Worm (Caenorhabditis elegans): Measurements from ENCODE around the gene F48G7.5.
A peak's percentile ranks its signal among the peaks of the same experiment; 100 is the strongest.

Gene F48G7.5

DNA sequence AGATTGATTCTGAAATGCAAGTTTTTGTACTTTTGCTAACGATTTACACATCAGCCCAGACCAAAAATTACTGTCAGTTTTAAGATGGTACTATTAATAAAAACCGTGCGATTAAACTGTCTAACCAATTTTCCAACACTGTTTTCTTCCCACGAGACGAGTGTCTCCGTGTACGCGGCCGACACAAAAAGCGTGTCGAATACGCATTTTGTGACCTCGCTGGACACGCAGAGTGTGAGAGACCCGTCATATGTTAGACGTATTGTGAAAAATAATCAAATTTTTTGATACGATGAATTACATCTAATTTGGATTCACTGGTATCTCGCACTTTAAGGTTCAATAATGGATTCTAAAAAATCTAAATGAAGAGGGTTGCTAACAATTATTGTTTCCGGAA lies 12.9 kb upstream of the F48G7.5 start:
- no peak for TF ChIP-seq him-1 (tag; optimal IDR thresholded peaks at IDR 0.05)
- no peak for TF ChIP-seq dao-5 (tag; optimal IDR thresholded peaks at IDR 0.05)
- TF ChIP-seq W03F9.2 (tag; optimal IDR thresholded peaks at IDR 0.05), result no peak

DNA sequence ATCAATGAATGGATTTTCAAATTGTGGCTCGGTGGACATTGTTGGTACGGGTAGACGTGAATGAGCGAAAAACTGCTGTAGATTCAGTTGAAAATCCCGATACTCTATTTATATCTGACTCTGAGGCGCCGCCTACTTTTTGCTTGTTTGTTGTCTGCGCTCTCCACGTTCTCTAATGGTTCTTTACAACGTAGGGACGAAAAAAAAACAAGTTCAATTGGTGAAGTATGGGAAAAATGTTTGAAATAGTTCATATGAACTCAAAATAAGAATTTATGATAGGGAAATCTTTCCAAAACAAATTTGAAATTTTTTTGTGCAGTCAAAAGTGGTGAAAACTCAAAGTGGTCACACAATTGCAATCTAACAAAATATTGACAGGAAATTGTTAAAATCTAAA lies 12.1 kb upstream of the F48G7.5 start, which contains the start of gene F48G7.10:
TSS of gene F48G7.10 (minus strand) at position 101 of the 400 bp plus-strand sequence.
- TF ChIP-seq him-1 (tag; optimal IDR thresholded peaks at IDR 0.05), result no peak
- TF ChIP-seq dao-5 (tag; optimal IDR thresholded peaks at IDR 0.05), result no peak
- no peak for TF ChIP-seq W03F9.2 (tag; optimal IDR thresholded peaks at IDR 0.05)

DNA sequence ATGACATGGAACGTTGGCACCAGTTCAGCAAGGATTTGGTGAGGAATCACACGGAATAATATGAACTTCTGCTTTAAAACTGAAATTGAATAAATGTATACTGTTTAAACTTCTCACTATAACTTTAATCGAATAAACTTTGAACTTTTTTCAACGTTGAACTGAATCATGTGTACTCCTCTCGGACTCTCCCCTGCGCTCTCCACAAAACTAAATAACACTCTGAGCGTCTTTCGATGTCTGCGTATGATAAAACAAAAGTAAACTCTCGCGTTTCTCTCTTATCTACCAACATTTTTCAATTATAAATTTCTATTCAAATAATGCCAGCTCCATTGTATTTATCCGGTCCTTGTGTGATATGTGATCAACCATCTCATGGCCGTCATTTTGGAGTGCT lies 9.1 kb upstream of the F48G7.5 start:
- TF ChIP-seq W03F9.2 (tag; optimal IDR thresholded peaks at IDR 0.05) (no peak), dao-5 (tag; optimal IDR thresholded peaks at IDR 0.05) (no peak), him-1 (tag; optimal IDR thresholded peaks at IDR 0.05) (no peak)

DNA sequence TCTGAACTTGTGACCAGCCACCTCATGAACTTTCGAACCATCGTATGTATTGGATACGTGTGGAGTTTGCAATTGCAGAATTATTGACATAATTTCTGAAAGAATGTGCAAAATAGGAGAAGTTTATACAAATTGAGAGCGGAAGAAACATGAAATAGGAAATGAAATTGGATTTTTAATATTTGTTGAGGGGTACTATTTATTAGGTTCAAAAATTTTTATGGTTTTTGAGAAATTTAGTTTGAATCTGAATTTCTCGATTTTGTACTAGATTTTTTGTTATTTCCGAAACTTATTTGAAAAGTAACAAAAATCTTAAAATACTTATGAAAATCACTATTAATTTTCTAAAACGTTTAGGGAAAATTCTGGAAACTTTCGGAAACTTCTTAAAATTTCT lies 5.8 kb upstream of the F48G7.5 start, which contains the start of gene F48G7.9:
TSS of gene F48G7.9 (minus strand) at position 101 of the 400 bp plus-strand sequence.
- TF ChIP-seq dao-5 (tag; optimal IDR thresholded peaks at IDR 0.05) (no peak), W03F9.2 (tag; optimal IDR thresholded peaks at IDR 0.05) (no peak), him-1 (tag; optimal IDR thresholded peaks at IDR 0.05) (no peak)

DNA sequence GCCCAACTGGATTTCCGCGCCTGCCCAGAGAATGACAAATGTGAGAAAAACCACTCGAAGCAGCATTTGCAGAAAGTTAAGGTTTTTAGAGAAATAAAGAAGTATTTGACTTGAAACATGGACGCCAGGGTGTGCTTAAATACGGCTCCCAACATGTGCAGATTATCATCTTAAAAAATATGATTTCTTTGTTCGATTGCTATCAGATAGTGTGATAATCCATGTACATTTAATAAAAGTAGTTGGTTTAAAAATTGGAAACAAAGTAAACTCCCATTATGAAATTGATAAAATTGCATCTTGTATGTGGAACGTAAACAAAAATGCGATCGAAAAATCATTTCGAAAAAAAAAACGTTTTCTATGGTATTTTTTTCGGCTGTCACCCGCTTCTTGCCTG lies 4.8 kb upstream of the F48G7.5 start, which contains the start of gene F48G7.8:
TSS of gene F48G7.8 (minus strand) at position 101 of the 400 bp plus-strand sequence.
- no peak for TF ChIP-seq W03F9.2 (tag; optimal IDR thresholded peaks at IDR 0.05)
- TF ChIP-seq him-1 (tag; optimal IDR thresholded peaks at IDR 0.05), result no peak
- no peak for TF ChIP-seq dao-5 (tag; optimal IDR thresholded peaks at IDR 0.05)

DNA sequence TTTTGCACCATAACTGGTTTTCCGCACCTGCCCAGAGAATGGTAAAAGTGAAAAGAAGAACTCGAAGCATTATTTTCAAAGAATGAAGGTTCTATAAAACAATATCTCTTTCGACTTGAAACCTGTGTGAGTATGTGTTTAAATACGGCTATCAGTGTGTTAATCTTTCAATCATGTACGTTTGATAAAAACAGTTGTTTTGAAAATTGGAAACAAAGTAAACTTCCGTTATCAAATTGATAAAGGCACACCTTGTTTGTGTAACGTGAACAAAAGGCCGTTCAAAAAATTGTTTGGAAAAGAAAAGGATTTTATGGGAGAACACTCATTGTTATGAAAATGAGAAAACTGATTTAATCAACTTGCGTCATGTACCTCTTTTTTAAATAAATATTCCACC lies 3.6 kb upstream of the F48G7.5 start, which contains the start of gene F48G7.7:
TSS of gene F48G7.7 (minus strand) at position 101 of the 400 bp plus-strand sequence.
- TF ChIP-seq him-1 (tag; optimal IDR thresholded peaks at IDR 0.05) (no peak), W03F9.2 (tag; optimal IDR thresholded peaks at IDR 0.05) (no peak), dao-5 (tag; optimal IDR thresholded peaks at IDR 0.05) (no peak)

DNA sequence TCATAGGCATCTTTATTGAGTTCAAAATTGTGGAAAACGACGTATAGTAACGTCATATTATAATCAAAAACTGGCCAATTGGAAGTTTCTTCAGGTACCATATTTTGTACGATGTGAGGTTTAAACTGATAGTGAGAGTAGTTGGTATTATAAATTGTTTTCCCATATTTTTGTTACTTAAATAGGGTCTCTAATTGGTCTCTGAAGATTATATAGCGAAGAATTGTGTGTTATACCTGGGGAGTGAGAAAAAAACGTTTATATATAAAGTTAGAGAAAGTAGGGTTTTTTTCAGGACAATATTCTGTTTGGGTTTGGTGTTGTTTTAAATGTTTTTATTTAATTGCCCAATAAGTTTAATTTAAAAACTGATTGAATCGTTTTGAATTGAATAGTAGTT lies 2.2 kb upstream of the F48G7.5 start, which contains the start of gene srt-17:
TSS of gene srt-17 (minus strand) at position 101 of the 400 bp plus-strand sequence.
- TF ChIP-seq dao-5 (tag; optimal IDR thresholded peaks at IDR 0.05) (no peak), W03F9.2 (tag; optimal IDR thresholded peaks at IDR 0.05) (no peak), him-1 (tag; optimal IDR thresholded peaks at IDR 0.05) (no peak)

DNA sequence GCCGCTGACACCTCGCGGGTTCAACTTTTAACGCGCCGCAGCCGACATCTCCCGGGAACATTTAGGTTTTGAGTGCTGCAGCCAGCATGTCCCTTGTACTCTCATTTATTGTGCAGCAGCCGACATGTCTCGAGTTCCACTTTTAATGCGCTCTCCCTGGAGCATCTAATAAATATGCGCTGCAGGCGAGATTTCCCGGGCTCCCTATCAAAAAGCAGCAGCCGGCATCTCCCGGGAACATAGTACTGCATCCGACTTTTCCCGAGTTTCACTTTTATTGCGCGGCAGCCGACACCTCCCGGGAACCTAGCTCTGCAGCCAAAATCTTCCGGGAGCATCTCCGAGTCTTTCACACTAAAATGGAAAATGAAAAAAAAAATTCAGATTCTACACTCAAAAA lies 1.7 kb downstream of the F48G7.5 start:
- TF ChIP-seq W03F9.2 (tag; optimal IDR thresholded peaks at IDR 0.05), result no peak
- no peak for TF ChIP-seq dao-5 (tag; optimal IDR thresholded peaks at IDR 0.05)
- TF ChIP-seq him-1 (tag; optimal IDR thresholded peaks at IDR 0.05), result no peak

DNA sequence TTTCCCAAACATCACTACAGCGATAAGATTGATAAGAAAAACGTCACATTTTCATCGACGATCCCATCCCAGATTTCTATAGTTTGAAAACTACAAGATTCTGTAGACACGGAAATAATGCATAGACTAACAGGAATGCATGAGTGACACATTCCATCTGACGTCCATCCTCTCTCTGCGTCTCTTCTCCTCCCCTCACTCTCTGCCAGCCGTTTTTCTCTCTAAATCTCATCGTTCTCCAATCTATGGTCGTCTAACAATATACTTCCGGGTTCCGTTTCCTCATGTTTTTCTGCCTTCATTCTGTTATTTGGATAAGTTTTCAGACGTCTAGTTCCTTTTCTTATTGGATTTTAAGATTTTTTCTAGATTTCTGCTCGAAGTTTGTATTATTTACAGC lies 3.7 kb downstream of the F48G7.5 start, which contains the start of gene F48G7.4:
TSS of gene F48G7.4 (plus strand) at position 400 of the 400 bp plus-strand sequence.
- TF ChIP-seq him-1 (tag; optimal IDR thresholded peaks at IDR 0.05) (no peak), dao-5 (tag; optimal IDR thresholded peaks at IDR 0.05) (no peak), W03F9.2 (tag; optimal IDR thresholded peaks at IDR 0.05) (peak; percentile 36)

DNA sequence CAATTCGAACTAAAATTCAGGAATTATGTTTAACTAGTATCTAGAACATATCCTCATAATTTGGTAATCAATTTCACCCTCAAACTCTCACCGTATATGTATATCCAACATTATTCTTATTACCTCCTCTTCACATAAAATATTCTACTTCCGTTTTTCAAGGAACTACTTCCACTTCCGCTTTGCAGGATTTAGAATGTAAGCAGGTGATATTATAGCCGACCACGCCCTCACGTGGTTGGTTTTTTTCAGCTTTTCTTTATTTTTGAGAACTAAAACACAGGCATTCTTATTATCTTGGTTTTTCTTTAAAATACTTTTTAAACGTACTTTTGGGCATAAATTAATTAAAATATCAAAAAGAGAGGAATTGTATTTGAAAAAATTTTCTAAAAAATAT lies 4.8 kb downstream of the F48G7.5 start:
- TF ChIP-seq him-1 (tag; optimal IDR thresholded peaks at IDR 0.05), result no peak
- TF ChIP-seq W03F9.2 (tag; optimal IDR thresholded peaks at IDR 0.05), result no peak
- TF ChIP-seq dao-5 (tag; optimal IDR thresholded peaks at IDR 0.05), result no peak

DNA sequence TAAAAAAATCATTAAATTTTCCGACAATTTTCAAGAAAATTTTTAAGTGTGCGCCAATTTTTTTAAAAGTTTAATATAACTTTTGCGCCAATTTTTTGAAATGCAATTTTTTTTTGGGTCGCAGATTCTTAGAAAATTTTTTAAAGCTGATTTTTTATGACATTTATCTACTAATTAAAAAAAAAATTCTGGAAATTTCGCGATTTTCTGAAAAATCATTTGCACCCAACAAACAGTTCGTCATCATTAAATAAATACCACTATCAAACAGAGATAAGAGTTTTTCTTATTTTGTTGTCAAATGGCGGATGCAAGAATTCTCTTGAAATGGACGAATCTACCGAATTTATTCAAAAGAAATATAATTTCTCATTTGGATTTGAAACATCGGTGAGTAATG lies 7.5 kb downstream of the F48G7.5 start, which contains the start of gene F48G7.13:
TSS of gene F48G7.13 (plus strand) at position 301 of the 400 bp plus-strand sequence.
- no peak for TF ChIP-seq dao-5 (tag; optimal IDR thresholded peaks at IDR 0.05)
- no peak for TF ChIP-seq him-1 (tag; optimal IDR thresholded peaks at IDR 0.05)
- no peak for TF ChIP-seq W03F9.2 (tag; optimal IDR thresholded peaks at IDR 0.05)

DNA sequence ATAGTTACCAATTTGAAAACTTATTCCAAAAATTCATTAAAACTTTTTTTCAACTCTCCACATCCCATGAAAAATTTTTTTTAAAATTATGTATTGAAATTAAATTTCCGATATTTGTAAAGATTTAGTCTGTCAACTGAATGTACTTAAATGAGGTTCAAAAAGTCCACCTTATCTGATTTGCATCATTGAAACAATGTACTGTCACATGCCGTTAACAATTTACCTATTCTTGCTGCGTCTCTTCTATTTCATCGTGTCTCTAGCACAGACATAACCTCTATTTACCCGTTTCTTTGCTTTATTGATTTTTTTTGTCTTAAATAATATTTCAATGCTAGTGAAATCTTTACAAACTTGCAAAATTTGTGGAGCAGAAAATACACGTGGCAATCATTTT lies 12.5 kb downstream of the F48G7.5 start, which contains the start of gene nhr-90:
TSS of gene nhr-90 (plus strand) at position 296 of the 400 bp plus-strand sequence.
- TF ChIP-seq him-1 (tag; optimal IDR thresholded peaks at IDR 0.05), result no peak
- TF ChIP-seq dao-5 (tag; optimal IDR thresholded peaks at IDR 0.05), result no peak
- TF ChIP-seq W03F9.2 (tag; optimal IDR thresholded peaks at IDR 0.05), result no peak

DNA sequence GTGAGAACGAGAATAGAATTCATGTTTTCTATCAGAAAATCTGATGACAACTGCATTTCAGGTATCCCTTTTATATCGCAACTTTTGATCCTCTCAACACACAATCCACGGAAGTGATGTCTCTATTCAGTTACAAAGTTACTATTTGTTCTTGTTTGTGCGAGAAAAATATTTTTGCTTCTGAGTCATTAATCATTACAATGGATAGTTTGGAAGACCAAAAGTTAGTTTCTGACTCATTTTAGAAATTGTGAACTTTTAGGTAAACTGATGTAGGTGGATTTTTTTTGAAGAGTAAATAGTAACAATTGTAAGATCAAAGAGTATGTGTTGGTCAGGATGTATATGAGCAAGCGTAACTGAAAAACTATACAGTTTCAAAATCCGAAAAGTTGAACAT lies 13.1 kb downstream of the F48G7.5 start, which contains the start of gene srlf-36:
TSS of gene srlf-36 (minus strand) at position 101 of the 400 bp plus-strand sequence.
- TF ChIP-seq him-1 (tag; optimal IDR thresholded peaks at IDR 0.05) (no peak), W03F9.2 (tag; optimal IDR thresholded peaks at IDR 0.05) (no peak), dao-5 (tag; optimal IDR thresholded peaks at IDR 0.05) (no peak)

DNA sequence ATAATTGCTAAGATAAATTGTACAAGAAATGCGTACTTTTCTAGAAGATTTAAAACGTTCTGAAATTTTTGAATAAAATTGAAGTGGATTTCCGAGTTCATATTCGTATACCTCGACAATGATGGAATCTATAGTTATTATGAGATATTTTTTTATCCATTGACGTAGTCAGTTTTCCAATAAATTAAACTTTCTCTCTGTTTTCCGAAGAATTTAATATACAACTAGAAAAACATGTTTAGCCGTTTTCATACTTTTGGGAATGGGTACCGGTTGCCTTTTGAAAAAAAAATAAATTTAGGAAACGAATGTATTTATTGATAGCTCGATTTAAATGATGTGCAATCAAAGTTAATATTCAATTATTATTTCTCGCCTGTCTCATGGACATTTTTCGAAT lies 13.9 kb downstream of the F48G7.5 start, which contains the start of gene srw-109:
TSS of gene srw-109 (minus strand) at position 101 of the 400 bp plus-strand sequence.
- TF ChIP-seq W03F9.2 (tag; optimal IDR thresholded peaks at IDR 0.05) (no peak), him-1 (tag; optimal IDR thresholded peaks at IDR 0.05) (no peak), dao-5 (tag; optimal IDR thresholded peaks at IDR 0.05) (no peak)

DNA sequence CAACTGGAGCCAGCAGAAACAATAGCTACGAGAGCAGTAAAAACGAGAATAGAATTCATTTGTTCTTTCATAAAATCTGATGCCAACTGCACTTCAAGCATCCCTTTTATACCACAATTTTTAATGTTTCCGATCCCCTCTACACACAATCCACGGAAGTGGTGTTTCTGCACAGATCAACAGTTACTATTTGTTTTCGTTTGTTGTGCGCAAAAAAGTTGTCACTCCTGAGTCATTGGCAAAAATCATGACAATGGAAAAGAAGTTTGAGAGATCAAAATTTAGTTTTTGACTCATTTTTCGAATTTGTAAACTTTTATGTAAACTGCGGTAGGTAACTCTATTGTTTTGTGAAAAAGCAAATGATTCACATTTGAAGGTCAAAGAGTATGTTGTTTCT lies 18.6 kb downstream of the F48G7.5 start, which contains the start of gene srlf-37:
TSS of gene srlf-37 (minus strand) at position 101 of the 400 bp plus-strand sequence.
- TF ChIP-seq dao-5 (tag; optimal IDR thresholded peaks at IDR 0.05) (no peak), him-1 (tag; optimal IDR thresholded peaks at IDR 0.05) (no peak), W03F9.2 (tag; optimal IDR thresholded peaks at IDR 0.05) (no peak)
